Worm (Caenorhabditis elegans): ENCODE measurements around the gene T16H12.9.

DNA sequence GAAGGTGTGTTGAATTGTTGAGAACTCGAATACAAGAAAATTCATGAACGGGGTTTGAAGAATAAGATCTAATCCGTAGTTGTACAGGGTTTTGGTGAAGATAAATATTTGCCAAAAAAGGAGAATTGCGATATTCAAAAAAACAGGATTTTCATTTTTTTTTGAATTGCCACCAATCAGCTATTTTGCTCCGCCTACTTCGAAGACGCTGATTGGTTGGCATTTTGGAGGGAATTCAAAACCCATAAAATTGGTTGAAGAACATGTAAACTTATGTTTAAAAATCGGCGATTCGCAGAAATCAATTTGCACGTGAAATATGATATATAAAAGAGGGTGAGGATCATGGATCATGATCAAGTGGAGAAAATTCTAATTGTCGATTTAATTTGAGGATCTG is 33.1 kb upstream of the T16H12.9 start:
- TF ChIP-seq ceh-63 (GFP tag; optimal IDR thresholded peaks at IDR 0.05) (no peak), elt-2 (tag; optimal IDR thresholded peaks at IDR 0.05) (no peak), lir-3 (tag; optimal IDR thresholded peaks at IDR 0.05; ENCODE audit: poor library complexity) (no peak), snpc-4 (tag; optimal IDR thresholded peaks at IDR 0.05) (no peak)
